Fruit fly (Drosophila melanogaster) whole organism, embryonic: ENCODE results near the gene brat.
A peak's percentile ranks its signal among the peaks of the same experiment; 100 is the strongest.

Source experiments
- Adf1 ChIP-seq: fragments of 200-800 bp; sonication (Bioruptor generic); IDR thresholded peaks from 2 replicates; pipeline ENCODE4 v1.3.6; 2022; ENCODE audit warnings: missing biosample characterization, missing genetic modification characterization
- Asciz ChIP-seq: fragments of 200-800 bp; sonication (Bioruptor generic); optimal IDR thresholded peaks from 2 replicates; lab custom pipeline; 2017; ENCODE audit warnings: missing biosample characterization, mild to moderate bottlenecking, missing genetic modification characterization, missing genetic modification reagents
- Atf6 ChIP-seq: fragments of 200-800 bp; sonication (Bioruptor generic); IDR thresholded peaks from 2 replicates; pipeline ENCODE4 v1.3.6; 2022; ENCODE audit warnings: missing biosample characterization, missing genetic modification characterization
- Awh ChIP-seq: fragments of 200-800 bp; sonication (Bioruptor generic); IDR thresholded peaks from 2 replicates; pipeline ENCODE4, ENCODE4 v1.3.6; 2022; ENCODE audit warnings: missing biosample characterization, missing genetic modification characterization
- B-H2 ChIP-seq: fragments of 200-800 bp; sonication (Bioruptor generic); optimal IDR thresholded peaks from 2 replicates; lab custom pipeline; 2018; ENCODE audit warnings: missing biosample characterization, mild to moderate bottlenecking, missing genetic modification characterization
- CG11085 ChIP-seq: fragments of 200-800 bp; sonication (Bioruptor generic); IDR thresholded peaks from 2 replicates; pipeline ENCODE4 v1.3.6; 2022; ENCODE audit warnings: missing biosample characterization, missing genetic modification characterization
- CG11723 ChIP-seq: fragments of 200-800 bp; sonication (Bioruptor generic); optimal IDR thresholded peaks from 2 replicates; lab custom pipeline; 2017; ENCODE audit warnings: missing biosample characterization, mild to moderate bottlenecking, missing genetic modification characterization
- CG12391 ChIP-seq: fragments of 200-800 bp; sonication (Bioruptor generic); optimal IDR thresholded peaks from 3 replicates; lab custom pipeline; 2018; ENCODE audit warnings: missing biosample characterization, mild to moderate bottlenecking, missing genetic modification characterization, moderate library complexity
- CG13775 ChIP-seq: fragments of 200-800 bp; sonication (Bioruptor generic); optimal IDR thresholded peaks from 3 replicates; lab custom pipeline; 2017; ENCODE audit warnings: missing biosample characterization, mild to moderate bottlenecking, missing genetic modification characterization
- CG14710 ChIP-seq: fragments of 200-800 bp; sonication (Bioruptor generic); optimal IDR thresholded peaks from 3 replicates; lab custom pipeline; 2019; ENCODE audit warnings: missing biosample characterization, mild to moderate bottlenecking, missing genetic modification characterization, moderate library complexity
- CG16779 ChIP-seq: fragments of 200-800 bp; sonication (Bioruptor generic); IDR thresholded peaks from 2 replicates; pipeline ENCODE4 v1.3.6; 2022; ENCODE audit warnings: missing biosample characterization, missing genetic modification characterization
- CG1792 ChIP-seq: fragments of 200-800 bp; sonication (Bioruptor generic); optimal IDR thresholded peaks from 2 replicates; lab custom pipeline; 2016; ENCODE audit warnings: missing biosample characterization, missing genetic modification characterization
- CG6689 ChIP-seq: fragments of 200-800 bp; sonication (Bioruptor generic); IDR thresholded peaks from 2 replicates; pipeline ENCODE4 v1.3.6; 2022; ENCODE audit warnings: missing biosample characterization, missing genetic modification characterization
- CG8388 ChIP-seq: fragments of 200-800 bp; sonication (Bioruptor generic); optimal IDR thresholded peaks from 2 replicates; lab custom pipeline; 2019; ENCODE audit warnings: missing biosample characterization, mild to moderate bottlenecking, missing genetic modification characterization, moderate library complexity
- CrebB ChIP-seq: fragments of 200-800 bp; sonication (Bioruptor generic); optimal IDR thresholded peaks from 3 replicates; lab custom pipeline; 2018; ENCODE audit warnings: missing biosample characterization, mild to moderate bottlenecking, missing genetic modification characterization
- Dip2 ChIP-seq: fragments of 200-800 bp; sonication (Bioruptor generic); IDR thresholded peaks from 2 replicates; pipeline ENCODE4 v1.3.6; 2022; ENCODE audit warnings: missing biosample characterization, missing genetic modification characterization
- Hand ChIP-seq: fragments of 200-800 bp; sonication (Bioruptor generic); optimal IDR thresholded peaks from 2 replicates; lab custom pipeline; 2017; ENCODE audit warnings: mild to moderate bottlenecking, missing biosample characterization, missing genetic modification reagents, missing genetic modification characterization
- Hey ChIP-seq: fragments of 200-800 bp; sonication (Bioruptor generic); optimal IDR thresholded peaks from 3 replicates; lab custom pipeline; 2018; ENCODE audit warnings: missing biosample characterization, mild to moderate bottlenecking, missing genetic modification characterization
- Hmr ChIP-seq: fragments of 200-800 bp; sonication (Bioruptor generic); optimal IDR thresholded peaks from 3 replicates; lab custom pipeline; 2017; ENCODE audit warnings: mild to moderate bottlenecking, missing biosample characterization, missing genetic modification reagents, missing genetic modification characterization
- Hr3 ChIP-seq: fragments of 200-800 bp; sonication (Bioruptor generic); optimal IDR thresholded peaks from 3 replicates; lab custom pipeline; 2016; ENCODE audit warnings: missing biosample characterization, missing genetic modification characterization
- Jarid2 ChIP-seq: fragments of 200-800 bp; sonication (Bioruptor generic); optimal IDR thresholded peaks from 3 replicates; lab custom pipeline; 2017; ENCODE audit warnings: mild to moderate bottlenecking, missing biosample characterization, missing genetic modification reagents, missing genetic modification characterization
- Lim3 ChIP-seq: fragments of 200-800 bp; sonication (Bioruptor generic); IDR thresholded peaks from 2 replicates; pipeline ENCODE4 v1.3.6; 2022; ENCODE audit warnings: missing biosample characterization, missing genetic modification characterization
- Med ChIP-seq: fragments of 200-800 bp; sonication (Bioruptor generic); peaks from one replicate; lab custom pipeline; 2016; ENCODE audit warnings: missing biosample characterization, missing genetic modification characterization, mild to moderate bottlenecking, inconsistent platforms, moderate library complexity
- NK7.1 ChIP-seq: fragments of 200-800 bp; sonication (Bioruptor generic); optimal IDR thresholded peaks from 3 replicates; lab custom pipeline; 2016; ENCODE audit warnings: missing biosample characterization, missing genetic modification characterization
- Poxn ChIP-seq: fragments of 200-800 bp; sonication (Bioruptor generic); IDR thresholded peaks from 2 replicates; pipeline ENCODE4 v1.3.6; 2022; ENCODE audit warnings: missing biosample characterization, missing genetic modification characterization
- Ptx1 ChIP-seq: fragments of 200-800 bp; sonication (Bioruptor generic); IDR thresholded peaks from 2 replicates; pipeline ENCODE4 v1.3.6; 2022; ENCODE audit warnings: missing biosample characterization, missing genetic modification characterization
- Side ChIP-seq: fragments of 200-800 bp; sonication (Bioruptor generic); optimal IDR thresholded peaks from 2 replicates; lab custom pipeline; 2016; ENCODE audit warnings: missing biosample characterization, missing genetic modification characterization
- ash1 ChIP-seq: fragments of 200-800 bp; sonication (Bioruptor generic); optimal IDR thresholded peaks from 2 replicates; lab custom pipeline; 2018; ENCODE audit warnings: missing biosample characterization, mild to moderate bottlenecking, missing genetic modification characterization
- ato ChIP-seq: fragments of 200-800 bp; sonication (Bioruptor generic); IDR thresholded peaks from 2 replicates; pipeline ENCODE4 v1.3.6; 2022; ENCODE audit warnings: missing biosample characterization, missing genetic modification characterization; ENCODE audit not compliant: partially characterized antibody
- croc ChIP-seq: fragments of 200-800 bp; sonication (Bioruptor generic); conservative IDR thresholded peaks from 3 replicates; pipeline ENCODE4 v1.3.6; 2022; ENCODE audit warnings: missing biosample characterization, missing genetic modification characterization
- crol ChIP-seq: fragments of 200-800 bp; sonication (Bioruptor generic); IDR thresholded peaks from 2 replicates; pipeline ENCODE4 v1.3.6; 2022; ENCODE audit warnings: missing biosample characterization, missing genetic modification characterization
- dimm ChIP-seq: fragments of 200-800 bp; sonication (Bioruptor generic); IDR thresholded peaks from 2 replicates; pipeline ENCODE4 v1.3.6; 2022; ENCODE audit warnings: missing biosample characterization, missing genetic modification characterization
- dm ChIP-seq: fragments of 200-800 bp; sonication (Bioruptor generic); optimal IDR thresholded peaks from 3 replicates; lab custom pipeline; 2016; ENCODE audit warnings: missing biosample characterization, missing genetic modification characterization
- dpn ChIP-seq, 2 experiments: fragments of 200-800 bp; sonication (Bioruptor generic); optimal IDR thresholded peaks; 3 replicates each; lab custom pipeline; 2016; ENCODE audit warnings: missing biosample characterization in 2 of 2, missing genetic modification characterization in 2 of 2
- dysf ChIP-seq: fragments of 200-800 bp; sonication (Bioruptor generic); IDR thresholded peaks from 3 replicates; pipeline ENCODE4 v1.3.6; 2022; ENCODE audit warnings: missing biosample characterization, missing genetic modification characterization
- esg ChIP-seq: fragments of 200-800 bp; sonication (Bioruptor generic); conservative IDR thresholded peaks from 2 replicates; pipeline ENCODE4 v1.3.6; 2022; ENCODE audit warnings: missing biosample characterization, missing genetic modification characterization
- fd102C ChIP-seq: fragments of 200-800 bp; sonication (Bioruptor generic); optimal IDR thresholded peaks from 2 replicates; lab custom pipeline; 2018; ENCODE audit warnings: missing biosample characterization, mild to moderate bottlenecking, missing genetic modification characterization, moderate library complexity
- ftz-f1 ChIP-seq: fragments of 200-800 bp; sonication (Bioruptor generic); optimal IDR thresholded peaks from 2 replicates; lab custom pipeline; 2016; ENCODE audit warnings: missing biosample characterization, missing genetic modification characterization
- gro ChIP-seq: fragments of 200-800 bp; sonication (Bioruptor generic); optimal IDR thresholded peaks from 2 replicates; lab custom pipeline; 2016; ENCODE audit warnings: missing biosample characterization, missing genetic modification characterization
- ham ChIP-seq: fragments of 200-800 bp; sonication (Bioruptor generic); IDR thresholded peaks from 2 replicates; pipeline ENCODE4 v1.3.6; 2022; ENCODE audit warnings: missing biosample characterization, missing genetic modification characterization
- jigr1 ChIP-seq: fragments of 200-800 bp; sonication (Bioruptor generic); IDR thresholded peaks from 3 replicates; pipeline ENCODE4 v1.3.6; 2022; ENCODE audit warnings: missing biosample characterization, missing genetic modification characterization
- ken ChIP-seq: fragments of 200-800 bp; sonication (Bioruptor generic); IDR thresholded peaks from 3 replicates; pipeline ENCODE4 v1.3.6; 2022; ENCODE audit warnings: missing biosample characterization, missing genetic modification characterization
- knrl ChIP-seq: fragments of 200-800 bp; sonication (Bioruptor generic); IDR thresholded peaks from 3 replicates; pipeline ENCODE4 v1.3.6; 2022; ENCODE audit warnings: missing biosample characterization, missing genetic modification characterization; ENCODE audit not compliant: partially characterized antibody
- lilli ChIP-seq: fragments of 200-800 bp; sonication (Bioruptor generic); optimal IDR thresholded peaks from 3 replicates; lab custom pipeline; 2016; ENCODE audit warnings: missing biosample characterization, missing genetic modification characterization
- pan ChIP-seq, 4 experiments: fragments of >200 bp in 3 of 4; fragments of 200-800 bp in 1 of 4; sonication (Bioruptor generic) in 1 of 4; optimal IDR thresholded peaks in 3 of 4; IDR thresholded peaks in 1 of 4; 2 replicates each; pipeline versions ENCODE4 v1.3.6 to Lab custom; 2017 to 2022; ENCODE audit warnings: missing biosample characterization in 2 of 4, missing genetic modification characterization in 2 of 4, mixed read lengths in 1 of 4
- peb ChIP-seq: fragments of 200-800 bp; sonication (Bioruptor generic); IDR thresholded peaks from 2 replicates; pipeline ENCODE4 v1.3.6; 2022; ENCODE audit warnings: missing biosample characterization, missing genetic modification characterization
- pros ChIP-seq: fragments of 200-800 bp; sonication (Bioruptor generic); optimal IDR thresholded peaks from 3 replicates; lab custom pipeline; 2019; ENCODE audit warnings: missing biosample characterization, mild to moderate bottlenecking, missing genetic modification characterization, moderate library complexity
- run ChIP-seq: fragments of 200-800 bp; sonication (Bioruptor generic); optimal IDR thresholded peaks from 3 replicates; lab custom pipeline; 2018; ENCODE audit warnings: missing biosample characterization, mild to moderate bottlenecking, missing genetic modification characterization
- sqz ChIP-seq: fragments of 200-800 bp; sonication (Bioruptor generic); optimal IDR thresholded peaks from 3 replicates; lab custom pipeline; 2018; ENCODE audit warnings: missing biosample characterization, mild to moderate bottlenecking, missing genetic modification characterization
- tna ChIP-seq: fragments of 200-800 bp; sonication (Bioruptor generic); IDR thresholded peaks from 2 replicates; pipeline ENCODE4 v1.3.6; 2022; ENCODE audit warnings: missing biosample characterization, missing genetic modification characterization; ENCODE audit not compliant: partially characterized antibody

Gene brat

dm6 chr2L:19120984-19121383 is 12.6 kb upstream of the brat start (continued):
- TF ChIP-seq ato (GFP tag; lab: Robert Waterston, UW) = no peak
- TF ChIP-seq peb (GFP tag; lab: Robert Waterston, UW) = no peak
- no peak for TF ChIP-seq NK7.1 (GFP tag; lab: Kevin White, UChicago)
- no peak for TF ChIP-seq Hey (tag; lab: Kevin White, UChicago)
- TF ChIP-seq dm (GFP tag; lab: Kevin White, UChicago) = no peak
- no peak for TF ChIP-seq Poxn (GFP tag; lab: Robert Waterston, UW)
- no peak for TF ChIP-seq ash1
- TF ChIP-seq CG11085 (GFP tag; lab: Robert Waterston, UW) = no peak
- no peak for TF ChIP-seq run (tag; lab: Kevin White, UChicago)
- TF ChIP-seq CG6689 = 0 out of 2 replicates have a peak, but pooled peaks have one; percentile 23
- no peak for TF ChIP-seq croc (GFP tag; lab: Robert Waterston, UW)
- TF ChIP-seq CrebB (tag; lab: Kevin White, UChicago) = no peak
- no peak for TF ChIP-seq ham (GFP tag; lab: Robert Waterston, UW)
- no peak for TF ChIP-seq pros (GFP tag; lab: Kevin White, UChicago)
- no peak for TF ChIP-seq Awh (GFP tag; lab: Robert Waterston, UW)
- TF ChIP-seq Side (GFP tag; lab: Kevin White, UChicago) = peak; percentile 23
- TF ChIP-seq Med (GFP tag; lab: Kevin White, UChicago) = peak; percentile 65
- TF ChIP-seq Ptx1 = peak; percentile 29; the same call in 1 of the 2 replicates
- no peak for TF ChIP-seq Adf1 (GFP tag; lab: Robert Waterston, UW)
- TF ChIP-seq ken = no peak
- TF ChIP-seq dysf (GFP tag; lab: Robert Waterston, UW) = no peak; the same call in 1 of the 3 replicates
- no peak for TF ChIP-seq jigr1 (GFP tag; lab: Robert Waterston, UW)
- TF ChIP-seq pan (optimal IDR thresholded peaks at IDR 0.05; lab: Kevin White, UChicago) = no peak
- peak in 1 of 2 experiments; percentile 37 for TF ChIP-seq pan (GFP tag; optimal IDR thresholded peaks at IDR 0.05 in 1 of 2, IDR thresholded peaks at IDR 0.05 in 1 of 2)
- peak; percentile 31 for TF ChIP-seq CG14710 (tag; lab: Kevin White, UChicago)
- TF ChIP-seq Jarid2 = peak; percentile 13
- no peak for TF ChIP-seq Lim3 (GFP tag; lab: Robert Waterston, UW)
- TF ChIP-seq sqz (GFP tag; lab: Kevin White, UChicago) = no peak
- peak; percentile 12 for TF ChIP-seq CG13775 (GFP tag; lab: Kevin White, UChicago)
- no peak for TF ChIP-seq ftz-f1 (GFP tag; lab: Kevin White, UChicago)
- TF ChIP-seq Hand (GFP tag; lab: Kevin White, UChicago) = peak; percentile 25
- TF ChIP-seq CG16779 (GFP tag; lab: Robert Waterston, UW) = no peak
- TF ChIP-seq Hmr (GFP tag; lab: Kevin White, UChicago) = peak; percentile 12
- peak; percentile 19 for TF ChIP-seq Hr3
- no peak for TF ChIP-seq tna (GFP tag; lab: Robert Waterston, UW)
- no peak for TF ChIP-seq B-H2 (GFP tag; lab: Kevin White, UChicago)
- no peak for TF ChIP-seq crol (GFP tag; lab: Robert Waterston, UW)
- TF ChIP-seq lilli (GFP tag; lab: Kevin White, UChicago) = peak; percentile 54
- TF ChIP-seq CG8388 (GFP tag; lab: Kevin White, UChicago) = peak; percentile 20
- TF ChIP-seq dpn (GFP tag; optimal IDR thresholded peaks at IDR 0.05; lab: Kevin White, UChicago) = no peak
- TF ChIP-seq knrl = no peak
- TF ChIP-seq dimm (GFP tag; lab: Robert Waterston, UW) = no peak; the same call in 1 of the 2 replicates
- no peak for TF ChIP-seq CG12391 (tag; lab: Kevin White, UChicago)
- TF ChIP-seq fd102C (GFP tag; lab: Kevin White, UChicago) = no peak
- TF ChIP-seq Atf6 = no peak
- peak; percentile 15 for TF ChIP-seq gro (GFP tag; lab: Kevin White, UChicago)
- TF ChIP-seq Asciz = no peak
- no peak for TF ChIP-seq Dip2
- TF ChIP-seq CG11723 (GFP tag; lab: Kevin White, UChicago) = peak; percentile 5
- peak; percentile 40; the same call in 1 of the 2 replicates for TF ChIP-seq esg (GFP tag; lab: Robert Waterston, UW)
- peak; percentile 7 for TF ChIP-seq CG1792 (GFP tag; lab: Kevin White, UChicago)
